Worm (Caenorhabditis elegans) whole organism, L1 larva: Measurements from ENCODE around the gene nhr-213.

Experiments
- aly-2 ChIP-seq: fragments of 150-350 bp; optimal IDR thresholded peaks from 2 replicates; lab custom pipeline; 2014; ENCODE audit warnings: missing biosample characterization, missing genetic modification characterization
- ama-1 ChIP-seq: fragments of 150-350 bp; optimal IDR thresholded peaks from 2 replicates; lab custom pipeline; 2014
- efl-3 ChIP-seq: fragments of 200-800 bp; sonication (Bioruptor generic); optimal IDR thresholded peaks from 2 replicates; lab custom pipeline; 2018; ENCODE audit warnings: mild to moderate bottlenecking, missing genetic modification characterization, missing compliant biosample characterization
- fkh-4 ChIP-seq: sonication (generic microtip); optimal IDR thresholded peaks from 2 replicates; lab custom pipeline; 2016; ENCODE audit warnings: missing compliant biosample characterization, missing genetic modification characterization, borderline replicate concordance
- mdl-1 ChIP-seq, 2 experiments: fragments of 150-350 bp; optimal IDR thresholded peaks; 2 replicates each; lab custom pipeline; 2014 to 2017; ENCODE audit warnings: missing biosample characterization in 2 of 2, missing genetic modification characterization in 2 of 2, inconsistent platforms in 1 of 2
- nhr-11 ChIP-seq: fragments of 150-350 bp; optimal IDR thresholded peaks from 2 replicates; lab custom pipeline; 2014; ENCODE audit warnings: missing biosample characterization, missing genetic modification characterization
- nhr-12 ChIP-seq: sonication (generic microtip); optimal IDR thresholded peaks from 2 replicates; lab custom pipeline; 2017; ENCODE audit warnings: missing biosample characterization, missing genetic modification characterization
- nhr-28 ChIP-seq: fragments of 150-350 bp; optimal IDR thresholded peaks from 2 replicates; lab custom pipeline; 2014; ENCODE audit warnings: missing biosample characterization, missing genetic modification characterization
- nhr-76 ChIP-seq: sonication (generic microtip); optimal IDR thresholded peaks from 2 replicates; lab custom pipeline; 2017; ENCODE audit warnings: missing biosample characterization, missing genetic modification characterization
- nhr-77 ChIP-seq: fragments of 150-350 bp; optimal IDR thresholded peaks from 2 replicates; lab custom pipeline; 2014; ENCODE audit warnings: missing biosample characterization, missing genetic modification characterization
- unc-98 ChIP-seq: fragments of 200-800 bp; sonication (Bioruptor generic); IDR thresholded peaks from 2 replicates; pipeline ENCODE4 v1.3.6; 2022; ENCODE audit warnings: missing genetic modification characterization, missing compliant biosample characterization
- xbp-1 ChIP-seq: sonication (generic microtip); optimal IDR thresholded peaks from 2 replicates; lab custom pipeline; 2016; ENCODE audit warnings: missing genetic modification characterization, missing compliant biosample characterization

- TF ChIP-seq mdl-1 (tag; optimal IDR thresholded peaks at IDR 0.05; lab: Kevin White, UChicago) = no peak
- no peak for TF ChIP-seq unc-98
- TF ChIP-seq nhr-77 (tag; lab: Kevin White, UChicago) = no peak
- no peak for TF ChIP-seq ama-1 (lab: Kevin White, UChicago)
- no peak for TF ChIP-seq nhr-11 (tag; lab: Kevin White, UChicago)
- no peak for TF ChIP-seq nhr-12 (tag; lab: Kevin White, UChicago)
- no peak for TF ChIP-seq fkh-4 (tag; lab: Kevin White, UChicago)
- no peak for TF ChIP-seq aly-2 (tag; lab: Kevin White, UChicago)
- TF ChIP-seq nhr-28 = no peak
- no peak for TF ChIP-seq xbp-1 (tag; lab: Kevin White, UChicago)
- TF ChIP-seq efl-3 (GFP tag; lab: Kevin White, UChicago) = no peak
- no peak for TF ChIP-seq nhr-76 (tag; lab: Kevin White, UChicago)
These were observed 23.7 kb upstream of the nhr-213 start, which contains the start of gene F35E8.10 for ce11 chrV:15920273-15920672.
